Fruit fly (Drosophila melanogaster): ENCODE measurements around the gene Snap25.
A peak's percentile ranks its signal among the peaks of the same experiment; 100 is the strongest.

The Snap25 gene

dm6 chr3L:24028211-24028900, 45.6 kb upstream of the Snap25 start, which contains the start of gene CG40045 (continued):
- TF ChIP-seq CG11504 (tag; optimal IDR thresholded peaks at IDR 0.05): no peak
- TF ChIP-seq CG17186 (GFP tag; optimal IDR thresholded peaks at IDR 0.05): no peak
- peak in 1 of 3 experiments; percentile 63 for TF ChIP-seq lola (GFP tag; optimal IDR thresholded peaks at IDR 0.05)
- no peak for TF ChIP-seq Opbp (GFP tag; IDR thresholded peaks at IDR 0.05; ENCODE audit: partially characterized antibody)
- TF ChIP-seq Pdp1 (GFP tag; optimal IDR thresholded peaks at IDR 0.05): peak in 1 of 2 experiments; percentile 79
- no peak for TF ChIP-seq HLH54F (GFP tag; optimal IDR thresholded peaks at IDR 0.05)
- TF ChIP-seq CG7357 (GFP tag; IDR thresholded peaks at IDR 0.05): peak; percentile 99
- TF ChIP-seq CG4617 (GFP tag; optimal IDR thresholded peaks at IDR 0.05; ENCODE audit: borderline replicate concordance): peak; percentile 30
- TF ChIP-seq dmrt11E (tag; optimal IDR thresholded peaks at IDR 0.05): peak; percentile 13
- no peak for TF ChIP-seq CG10209 (GFP tag; optimal IDR thresholded peaks at IDR 0.05)
- no peak for TF ChIP-seq tgo (GFP tag; IDR thresholded peaks at IDR 0.05)
- peak; percentile 99 for TF ChIP-seq CG17802 (tag; optimal IDR thresholded peaks at IDR 0.05)
- TF ChIP-seq Lpt (GFP tag; optimal IDR thresholded peaks at IDR 0.05): no peak
- no peak for TF ChIP-seq cad (GFP tag; optimal IDR thresholded peaks at IDR 0.05)
- no peak for TF ChIP-seq Rfx (GFP tag; IDR thresholded peaks at IDR 0.05)
- 0 out of 4 replicates have a peak, but pooled peaks have one; percentile 16 for TF ChIP-seq Gug (GFP tag; IDR thresholded peaks at IDR 0.05)
- peak; percentile 54 for TF ChIP-seq CG14710 (tag; optimal IDR thresholded peaks at IDR 0.05)
- TF ChIP-seq Ets65A (GFP tag): peak; percentile 35
- no peak for TF ChIP-seq E2f1 (GFP tag; IDR thresholded peaks at IDR 0.05)
- TF ChIP-seq Dip2 (GFP tag; IDR thresholded peaks at IDR 0.05): no peak
- peak; percentile 33 for TF ChIP-seq HmgZ (tag; optimal IDR thresholded peaks at IDR 0.05)
- peak; percentile 62; the same call in 2 of the 3 replicates for TF ChIP-seq CG17361 (GFP tag; IDR thresholded peaks at IDR 0.05)
- no peak for TF ChIP-seq croc (GFP tag; conservative IDR thresholded peaks at IDR 0.05)
- TF ChIP-seq Doc2 (GFP tag; IDR thresholded peaks at IDR 0.05): no peak
- peak; percentile 55 for TF ChIP-seq Abd-B (GFP tag; optimal IDR thresholded peaks at IDR 0.05)
- peak; percentile 100 for TF ChIP-seq ssp (GFP tag; IDR thresholded peaks at IDR 0.05)
- no peak for TF ChIP-seq CG31365 (tag; optimal IDR thresholded peaks at IDR 0.05)
- TF ChIP-seq tna (GFP tag; IDR thresholded peaks at IDR 0.05; ENCODE audit: partially characterized antibody): no peak
- TF ChIP-seq Dref (GFP tag; IDR thresholded peaks at IDR 0.05): no peak
- no peak for TF ChIP-seq fd64A (GFP tag; optimal IDR thresholded peaks at IDR 0.05)
- TF ChIP-seq Dfd (GFP tag; optimal IDR thresholded peaks at IDR 0.05): peak in 1 of 2 experiments; percentile 71
- no peak for TF ChIP-seq Deaf1 (tag; optimal IDR thresholded peaks at IDR 0.05)
- peak in 1 of 2 experiments; percentile 21 for TF ChIP-seq Hr78 (GFP tag; optimal IDR thresholded peaks at IDR 0.05)
- TF ChIP-seq Ets97D (GFP tag; optimal IDR thresholded peaks at IDR 0.05): peak; percentile 21
- no peak for TF ChIP-seq CG12236 (GFP tag; optimal IDR thresholded peaks at IDR 0.05)
- peak; percentile 99 for TF ChIP-seq CG1603 (tag; optimal IDR thresholded peaks at IDR 0.05)
- peak; percentile 27 for TF ChIP-seq gem (tag; optimal IDR thresholded peaks at IDR 0.05)
- TF ChIP-seq phol (tag; optimal IDR thresholded peaks at IDR 0.05): peak; percentile 68
- TF ChIP-seq sens (GFP tag): peak; percentile 34
- peak; percentile 94 for TF ChIP-seq Lhr (GFP tag; optimal IDR thresholded peaks at IDR 0.05)
- peak; percentile 42 for TF ChIP-seq CG3995 (GFP tag; optimal IDR thresholded peaks at IDR 0.05)
- no peak for TF ChIP-seq Adf1 (GFP tag; IDR thresholded peaks at IDR 0.05)
- TF ChIP-seq CG12659 (GFP tag; optimal IDR thresholded peaks at IDR 0.05): peak; percentile 53
- TF ChIP-seq CG2712 (tag; optimal IDR thresholded peaks at IDR 0.05): peak; percentile 33
- TF ChIP-seq CG8089 (GFP tag; optimal IDR thresholded peaks at IDR 0.05): peak; percentile 82
- peak; percentile 60 for TF ChIP-seq pzg (GFP tag; optimal IDR thresholded peaks at IDR 0.05)
- TF ChIP-seq MESR4 (GFP tag; optimal IDR thresholded peaks at IDR 0.05): peak; percentile 53
- TF ChIP-seq MBD-R2 (GFP tag; IDR thresholded peaks at IDR 0.05): peak; percentile 39; the same call in 1 of the 2 replicates
- no peak for TF ChIP-seq pb (GFP tag; optimal IDR thresholded peaks at IDR 0.05)

Data from whole organism, embryonic.